Worm (Caenorhabditis elegans) whole organism, L1 larva: Measurements from ENCODE around the gene aco-1.

Source experiments
- C16A3.4 ChIP-seq: fragments of 150-350 bp; optimal IDR thresholded peaks from 2 replicates; lab custom pipeline; 2014; ENCODE audit warnings: missing biosample characterization, missing genetic modification characterization
- C34B4.2 ChIP-seq: sonication (generic microtip); optimal IDR thresholded peaks from 2 replicates; lab custom pipeline; 2017; ENCODE audit warnings: mild to moderate bottlenecking, missing genetic modification characterization, missing compliant biosample characterization
- F16B12.6 ChIP-seq: fragments of 150-350 bp; optimal IDR thresholded peaks from 2 replicates; lab custom pipeline; 2014; ENCODE audit warnings: missing biosample characterization, missing genetic modification characterization
- Y116A8C.19 ChIP-seq: sonication (generic microtip); optimal IDR thresholded peaks from 2 replicates; lab custom pipeline; 2016; ENCODE audit warnings: missing compliant biosample characterization, missing genetic modification characterization, borderline replicate concordance
- aha-1 ChIP-seq: fragments of 150-350 bp; optimal IDR thresholded peaks from 2 replicates; lab custom pipeline; 2014; ENCODE audit warnings: missing biosample characterization, missing genetic modification characterization
- blmp-1 ChIP-seq: fragments of 150-350 bp; optimal IDR thresholded peaks from 2 replicates; lab custom pipeline; 2014; ENCODE audit warnings: missing biosample characterization, missing genetic modification characterization
- ceh-63 ChIP-seq: fragments of 200-800 bp; sonication (Bioruptor generic); optimal IDR thresholded peaks from 2 replicates; lab custom pipeline; 2018; ENCODE audit warnings: mild to moderate bottlenecking, missing genetic modification characterization, missing compliant biosample characterization
- ceh-8 ChIP-seq: fragments of 200-800 bp; sonication (Bioruptor generic); optimal IDR thresholded peaks from 2 replicates; lab custom pipeline; 2018; ENCODE audit warnings: mild to moderate bottlenecking, missing genetic modification characterization, moderate library complexity, missing compliant biosample characterization
- ceh-90 ChIP-seq: sonication (generic microtip); optimal IDR thresholded peaks from 2 replicates; lab custom pipeline; 2016; ENCODE audit warnings: missing genetic modification characterization, missing compliant biosample characterization
- ces-1 ChIP-seq: fragments of 150-350 bp; optimal IDR thresholded peaks from 2 replicates; lab custom pipeline; 2014; ENCODE audit warnings: missing biosample characterization, missing genetic modification reagents, missing genetic modification characterization
- dsc-1 ChIP-seq: sonication (generic microtip); optimal IDR thresholded peaks from 2 replicates; lab custom pipeline; 2016; ENCODE audit warnings: mild to moderate bottlenecking, missing genetic modification characterization, missing compliant biosample characterization
- efl-1 ChIP-seq, 4 experiments: fragments of 150-350 bp; optimal IDR thresholded peaks in 3 of 4; peaks in 1 of 4; 1 replicate in 1 of 4; 2 replicates in 3 of 4; lab custom pipeline; 2014; ENCODE audit warnings: missing biosample characterization in 2 of 4, missing genetic modification characterization in 2 of 4, missing genetic modification reagents in 2 of 4
- elt-2 ChIP-seq: sonication (generic microtip); optimal IDR thresholded peaks from 2 replicates; lab custom pipeline; 2016; ENCODE audit warnings: missing genetic modification characterization, mild to moderate bottlenecking, inconsistent platforms, missing compliant biosample characterization, missing genetic modification reagents
- elt-3 ChIP-seq, 6 experiments: fragments of 150-350 bp in 1 of 6; sonication (generic microtip); optimal IDR thresholded peaks; 2 replicates each; lab custom pipeline; 2017 to 2018; ENCODE audit warnings: missing biosample characterization in 6 of 6, missing genetic modification characterization in 6 of 6, inconsistent platforms in 1 of 6
- ets-5 ChIP-seq: fragments of 200-800 bp; sonication (Bioruptor generic); IDR thresholded peaks from 2 replicates; pipeline ENCODE4 v1.3.6; 2022; ENCODE audit warnings: missing genetic modification characterization, missing compliant biosample characterization
- fkh-10 ChIP-seq: sonication (generic microtip); optimal IDR thresholded peaks from 2 replicates; lab custom pipeline; 2017; ENCODE audit warnings: missing biosample characterization, missing genetic modification reagents, missing genetic modification characterization
- fkh-8 ChIP-seq: sonication (generic microtip); optimal IDR thresholded peaks from 2 replicates; lab custom pipeline; 2016; ENCODE audit warnings: mild to moderate bottlenecking, missing genetic modification characterization, missing compliant biosample characterization
- hlh-17 ChIP-seq: fragments of 200-800 bp; sonication (Bioruptor generic); optimal IDR thresholded peaks from 2 replicates; lab custom pipeline; 2018; ENCODE audit warnings: missing genetic modification characterization, mild to moderate bottlenecking, missing compliant biosample characterization, moderate library complexity, borderline replicate concordance
- irx-1 ChIP-seq: sonication (generic microtip); optimal IDR thresholded peaks from 2 replicates; lab custom pipeline; 2016; ENCODE audit warnings: missing genetic modification characterization, missing compliant biosample characterization
- jun-1 ChIP-seq: fragments of 150-350 bp; optimal IDR thresholded peaks from 2 replicates; lab custom pipeline; 2014; ENCODE audit warnings: missing biosample characterization, missing genetic modification reagents, missing genetic modification characterization
- lin-13 ChIP-seq: fragments of 150-350 bp; optimal IDR thresholded peaks from 2 replicates; lab custom pipeline; 2014; ENCODE audit warnings: missing biosample characterization, missing genetic modification reagents, missing genetic modification characterization
- lin-14 ChIP-seq: fragments of 200-800 bp; sonication (Bioruptor generic); optimal IDR thresholded peaks from 2 replicates; lab custom pipeline; 2018; ENCODE audit warnings: mild to moderate bottlenecking, missing genetic modification characterization, moderate library complexity, missing compliant biosample characterization
- lin-35 ChIP-seq, 2 experiments: fragments of 150-350 bp; optimal IDR thresholded peaks; 2 replicates each; lab custom pipeline; 2014; ENCODE audit warnings: missing biosample characterization in 2 of 2, missing genetic modification characterization in 2 of 2, missing genetic modification reagents in 2 of 2
- mab-9 ChIP-seq: fragments of 200-800 bp; sonication (Bioruptor generic); IDR thresholded peaks from 2 replicates; pipeline ENCODE4 v1.3.6; 2022; ENCODE audit warnings: missing genetic modification reagents, missing genetic modification characterization, missing compliant biosample characterization
- mdl-1 ChIP-seq, 2 experiments: fragments of 150-350 bp; optimal IDR thresholded peaks; 2 replicates each; lab custom pipeline; 2014 to 2017; ENCODE audit warnings: missing biosample characterization in 2 of 2, missing genetic modification characterization in 2 of 2, inconsistent platforms in 1 of 2
- mef-2 ChIP-seq: fragments of 150-350 bp; optimal IDR thresholded peaks from 2 replicates; lab custom pipeline; 2014; ENCODE audit warnings: missing biosample characterization, missing genetic modification characterization
- mep-1 ChIP-seq: fragments of 150-350 bp; optimal IDR thresholded peaks from 2 replicates; lab custom pipeline; 2014; ENCODE audit warnings: missing biosample characterization, missing genetic modification characterization
- nhr-237 ChIP-seq: fragments of 150-350 bp; optimal IDR thresholded peaks from 2 replicates; lab custom pipeline; 2014; ENCODE audit warnings: missing biosample characterization, missing genetic modification characterization
- nhr-71 ChIP-seq: sonication (generic microtip); optimal IDR thresholded peaks from 2 replicates; lab custom pipeline; 2016; ENCODE audit warnings: mild to moderate bottlenecking, missing genetic modification characterization, moderate library complexity, missing compliant biosample characterization
- nhr-77 ChIP-seq: fragments of 150-350 bp; optimal IDR thresholded peaks from 2 replicates; lab custom pipeline; 2014; ENCODE audit warnings: missing biosample characterization, missing genetic modification characterization
- rnt-1 ChIP-seq: sonication (generic microtip); optimal IDR thresholded peaks from 2 replicates; lab custom pipeline; 2016; ENCODE audit warnings: mild to moderate bottlenecking, missing genetic modification characterization, moderate library complexity, missing compliant biosample characterization
- skn-1 ChIP-seq: fragments of 150-350 bp; optimal IDR thresholded peaks from 2 replicates; lab custom pipeline; 2014; ENCODE audit warnings: missing biosample characterization, missing genetic modification characterization
- snu-23 ChIP-seq: sonication (generic microtip); optimal IDR thresholded peaks from 2 replicates; lab custom pipeline; 2016; ENCODE audit warnings: missing genetic modification characterization, missing compliant biosample characterization
- sox-4 ChIP-seq: sonication (generic microtip); optimal IDR thresholded peaks from 2 replicates; lab custom pipeline; 2016; ENCODE audit warnings: missing genetic modification characterization, missing compliant biosample characterization
- tbx-2 ChIP-seq: sonication (generic microtip); optimal IDR thresholded peaks from 2 replicates; lab custom pipeline; 2016; ENCODE audit warnings: missing genetic modification characterization, missing compliant biosample characterization
- unc-130 ChIP-seq: fragments of 150-350 bp; optimal IDR thresholded peaks from 2 replicates; lab custom pipeline; 2017; ENCODE audit warnings: missing biosample characterization, missing genetic modification characterization, inconsistent platforms
- unc-86 ChIP-seq: sonication (generic microtip); optimal IDR thresholded peaks from 2 replicates; lab custom pipeline; 2016; ENCODE audit warnings: missing genetic modification characterization, missing compliant biosample characterization
- unc-98 ChIP-seq: fragments of 200-800 bp; sonication (Bioruptor generic); IDR thresholded peaks from 2 replicates; pipeline ENCODE4 v1.3.6; 2022; ENCODE audit warnings: missing genetic modification characterization, missing compliant biosample characterization
- xbp-1 ChIP-seq: sonication (generic microtip); optimal IDR thresholded peaks from 2 replicates; lab custom pipeline; 2016; ENCODE audit warnings: missing genetic modification characterization, missing compliant biosample characterization
- zag-1 ChIP-seq: fragments of 150-350 bp; optimal IDR thresholded peaks from 2 replicates; lab custom pipeline; 2014; ENCODE audit warnings: missing biosample characterization, missing genetic modification characterization
- ztf-4 ChIP-seq: fragments of 150-350 bp; optimal IDR thresholded peaks from 2 replicates; lab custom pipeline; 2014; ENCODE audit warnings: missing biosample characterization, missing genetic modification characterization

aco-1 gene

ce11 chrX:11337783-11338182 lies 1.9 kb upstream of the aco-1 start, which contains the start of gene gcy-9:
Gene gcy-9, minus strand, starts transcription at chrX:11337883.
- TF ChIP-seq C34B4.2 (tag; lab: Kevin White, UChicago) (no peak), zag-1 (tag; lab: Kevin White, UChicago) (no peak), lin-13 (GFP tag; lab: Kevin White, UChicago) (no peak), tbx-2 (tag; lab: Kevin White, UChicago) (no peak), mef-2 (no peak), ceh-8 (no peak), F16B12.6 (tag; lab: Kevin White, UChicago) (no peak), elt-3 (tag; optimal IDR thresholded peaks at IDR 0.05; lab: Kevin White, UChicago) (no peak), nhr-77 (no peak), C16A3.4 (tag; lab: Kevin White, UChicago) (no peak), nhr-237 (tag; lab: Kevin White, UChicago) (no peak), fkh-8 (no peak)

ce11 chrX:11340478-11340877 lies 804 bp downstream of the aco-1 start:
- TF ChIP-seq efl-1 (optimal IDR thresholded peaks at IDR 0.05; lab: Kevin White, UChicago) (no peak), efl-1 (GFP tag; optimal IDR thresholded peaks at IDR 0.05 in 1 of 2; lab: Kevin White, UChicago) (peak in 1 of 2 experiments; percentile 73), tbx-2 (tag; lab: Kevin White, UChicago) (no peak), unc-86 (tag; lab: Kevin White, UChicago) (no peak), unc-98 (GFP tag; lab: Robert Waterston, UW) (no peak), mdl-1 (tag; optimal IDR thresholded peaks at IDR 0.05; lab: Kevin White, UChicago) (no peak), ceh-90 (tag; lab: Kevin White, UChicago) (no peak), lin-35 (GFP tag; optimal IDR thresholded peaks at IDR 0.05; lab: Kevin White, UChicago) (peak in 1 of 2 experiments; percentile 56), ets-5 (GFP tag; lab: Robert Waterston, UW) (no peak), elt-2 (peak; percentile 33)
- TF ChIP-seq, all 84 proteins: peak for 3

- TF ChIP-seq sox-4 (tag; lab: Kevin White, UChicago) = no peak
- TF ChIP-seq xbp-1 (tag; lab: Kevin White, UChicago) = no peak
- TF ChIP-seq dsc-1 (tag; lab: Kevin White, UChicago) = no peak
- no peak for TF ChIP-seq irx-1
- no peak for TF ChIP-seq elt-2
- no peak for TF ChIP-seq aha-1 (tag; lab: Kevin White, UChicago)
- peak; percentile 47 for TF ChIP-seq rnt-1 (tag; lab: Kevin White, UChicago)
- TF ChIP-seq mdl-1 (tag; optimal IDR thresholded peaks at IDR 0.05; lab: Kevin White, UChicago) = peak in 1 of 2 experiments; percentile 3
- peak; percentile 9 for TF ChIP-seq snu-23 (GFP tag; lab: Kevin White, UChicago)
- TF ChIP-seq ces-1 (GFP tag; lab: Kevin White, UChicago) = no peak
- peak; percentile 45 for TF ChIP-seq unc-130 (tag; lab: Kevin White, UChicago)
- TF ChIP-seq fkh-10 (GFP tag; lab: Kevin White, UChicago) = no peak
- no peak for TF ChIP-seq skn-1 (tag; lab: Kevin White, UChicago)
- TF ChIP-seq mep-1 = no peak
- TF ChIP-seq ztf-4 (tag; lab: Kevin White, UChicago) = no peak
- no peak for TF ChIP-seq hlh-17
- TF ChIP-seq C16A3.4 (tag; lab: Kevin White, UChicago) = no peak
- no peak for TF ChIP-seq mab-9 (GFP tag; lab: Robert Waterston, UW)
- TF ChIP-seq Y116A8C.19 (tag; lab: Kevin White, UChicago) = no peak
- TF ChIP-seq nhr-71 (tag; lab: Kevin White, UChicago) = peak; percentile 43
- no peak for TF ChIP-seq nhr-77
- peak; percentile 19 for TF ChIP-seq blmp-1 (tag; lab: Kevin White, UChicago)
- TF ChIP-seq ceh-8 = no peak
- TF ChIP-seq zag-1 (tag; lab: Kevin White, UChicago) = no peak
- TF ChIP-seq lin-14 (GFP tag; lab: Kevin White, UChicago) = peak; percentile 69
- TF ChIP-seq jun-1 = no peak
- no peak for TF ChIP-seq ceh-63 (GFP tag; lab: Kevin White, UChicago)
Measured at ce11 chrX:11344899-11345298, 5.2 kb downstream of the aco-1 start.
